Fruit fly (Drosophila melanogaster): ENCODE data around the gene Cpr35B.

dm6 chr2L:14461066-14461465 lies 36.1 kb upstream of the Cpr35B start:
- TF ChIP-seq CG8478 (optimal IDR thresholded peaks at IDR 0.05) (no peak), CTCF (optimal IDR thresholded peaks at IDR 0.05) (no peak)
